Worm (Caenorhabditis elegans) whole organism, young adult: ENCODE results near the gene T05H4.11.

Experiments
- B0035.1 ChIP-seq: sonication (generic microtip); optimal IDR thresholded peaks from 2 replicates; lab custom pipeline; 2016; ENCODE audit warnings: missing genetic modification characterization, mild to moderate bottlenecking, missing compliant biosample characterization, missing genotype, missing genetic modification reagents
- B0261.1 ChIP-seq: sonication (generic microtip); optimal IDR thresholded peaks from 2 replicates; lab custom pipeline; 2016; ENCODE audit warnings: mild to moderate bottlenecking, missing genetic modification characterization, moderate library complexity, missing compliant biosample characterization
- F33H1.4 ChIP-seq: fragments of 200-800 bp; sonication (Bioruptor generic); IDR thresholded peaks from 2 replicates; pipeline ENCODE4 v1.3.6; 2022; ENCODE audit warnings: missing genetic modification reagents, missing genetic modification characterization, missing compliant biosample characterization
- F39B2.1 ChIP-seq: fragments of 200-800 bp; sonication (Bioruptor generic); IDR thresholded peaks from 2 replicates; pipeline ENCODE4 v1.3.6; 2022; ENCODE audit warnings: missing genetic modification reagents, missing genetic modification characterization, missing compliant biosample characterization
- F49E8.2 ChIP-seq: sonication (generic microtip); optimal IDR thresholded peaks from 3 replicates; lab custom pipeline; 2017; ENCODE audit warnings: missing genetic modification characterization, mild to moderate bottlenecking, missing compliant biosample characterization, antibody characterized with exemption, moderate library complexity; ENCODE audit not compliant: insufficient read depth
- Y53G8AR.9 ChIP-seq: fragments of 200-800 bp; sonication (Bioruptor generic); conservative IDR thresholded peaks from 2 replicates; pipeline ENCODE4 v1.3.6; 2022; ENCODE audit warnings: missing genetic modification reagents, missing genetic modification characterization, missing compliant biosample characterization
- Y56A3A.18 ChIP-seq: fragments of 200-800 bp; sonication (Bioruptor generic); IDR thresholded peaks from 2 replicates; pipeline ENCODE4 v1.3.6; 2022; ENCODE audit warnings: missing genetic modification reagents, missing genetic modification characterization, missing compliant biosample characterization
- Y67H2A.10 ChIP-seq: fragments of 200-800 bp; sonication (Bioruptor generic); conservative IDR thresholded peaks from 2 replicates; pipeline ENCODE4 v1.3.6; 2022; ENCODE audit warnings: missing genetic modification reagents, missing genetic modification characterization, missing compliant biosample characterization
- ZK185.1 ChIP-seq: sonication (generic microtip); optimal IDR thresholded peaks from 2 replicates; lab custom pipeline; 2016; ENCODE audit warnings: mild to moderate bottlenecking, missing genetic modification characterization, missing compliant biosample characterization; ENCODE audit not compliant: poor library complexity, severe bottlenecking
- akir-1 ChIP-seq: fragments of 200-800 bp; sonication (Bioruptor generic); optimal IDR thresholded peaks from 2 replicates; lab custom pipeline; 2018; ENCODE audit warnings: mild to moderate bottlenecking, missing genetic modification characterization, moderate library complexity, missing compliant biosample characterization
- athp-1 ChIP-seq: sonication (generic microtip); optimal IDR thresholded peaks from 2 replicates; lab custom pipeline; 2017; ENCODE audit warnings: mild to moderate bottlenecking, missing genetic modification characterization, missing compliant biosample characterization
- attf-5 ChIP-seq: fragments of 200-800 bp; sonication (Bioruptor generic); optimal IDR thresholded peaks from 2 replicates; lab custom pipeline; 2018; ENCODE audit warnings: mild to moderate bottlenecking, missing genetic modification characterization, missing compliant biosample characterization
- ccch-3 ChIP-seq: fragments of 200-800 bp; sonication (Bioruptor generic); optimal IDR thresholded peaks from 2 replicates; lab custom pipeline; 2018; ENCODE audit warnings: mild to moderate bottlenecking, missing genetic modification characterization, missing compliant biosample characterization
- cebp-2 ChIP-seq: fragments of 200-800 bp; sonication (Bioruptor generic); IDR thresholded peaks from 2 replicates; pipeline ENCODE4 v1.3.6; 2022; ENCODE audit warnings: missing genetic modification characterization, missing compliant biosample characterization
- ceh-100 ChIP-seq: fragments of 200-800 bp; sonication (Bioruptor generic); IDR thresholded peaks from 2 replicates; pipeline ENCODE4 v1.3.6; 2022; ENCODE audit warnings: missing genetic modification reagents, missing genetic modification characterization, missing compliant biosample characterization
- dox-1 ChIP-seq: fragments of 200-800 bp; sonication (Bioruptor generic); IDR thresholded peaks from 2 replicates; pipeline ENCODE4 v1.3.6; 2022; ENCODE audit warnings: missing genetic modification reagents, missing genetic modification characterization, missing compliant biosample characterization
- egrh-3 ChIP-seq: fragments of 200-800 bp; sonication (Bioruptor generic); IDR thresholded peaks from 2 replicates; pipeline ENCODE4 v1.3.6; 2022; ENCODE audit warnings: missing genetic modification reagents, missing genetic modification characterization, missing compliant biosample characterization
- ekl-4 ChIP-seq: fragments of 200-800 bp; sonication (Bioruptor generic); IDR thresholded peaks from 2 replicates; pipeline ENCODE4 v1.3.6; 2022; ENCODE audit warnings: missing genetic modification reagents, missing genetic modification characterization, missing compliant biosample characterization
- gei-17 ChIP-seq: fragments of 200-800 bp; sonication (Bioruptor generic); optimal IDR thresholded peaks from 2 replicates; lab custom pipeline; 2018; ENCODE audit warnings: mild to moderate bottlenecking, missing genetic modification characterization, missing compliant biosample characterization
- him-1 ChIP-seq: sonication (generic microtip); optimal IDR thresholded peaks from 2 replicates; lab custom pipeline; 2016; ENCODE audit warnings: missing genotype, missing genetic modification reagents, missing genetic modification characterization, missing compliant biosample characterization
- hlh-26 ChIP-seq: fragments of 200-800 bp; sonication (Bioruptor generic); conservative IDR thresholded peaks from 2 replicates; pipeline ENCODE4 v1.3.6; 2022; ENCODE audit warnings: missing genetic modification reagents, missing genetic modification characterization, missing compliant biosample characterization
- hrde-1 ChIP-seq: sonication (generic microtip); optimal IDR thresholded peaks from 2 replicates; lab custom pipeline; 2016; ENCODE audit warnings: missing genetic modification characterization, mild to moderate bottlenecking, missing compliant biosample characterization, moderate library complexity, missing genotype, missing genetic modification reagents, borderline replicate concordance
- hsf-1 ChIP-seq: fragments of 200-800 bp; sonication (Bioruptor generic); IDR thresholded peaks from 2 replicates; pipeline ENCODE4 v1.3.6; 2022; ENCODE audit warnings: missing genetic modification reagents, missing genetic modification characterization, missing compliant biosample characterization
- lag-1 ChIP-seq: fragments of 200-800 bp; sonication (Bioruptor generic); IDR thresholded peaks from 2 replicates; pipeline ENCODE4 v1.3.6; 2022; ENCODE audit warnings: missing genetic modification reagents, missing genetic modification characterization, missing compliant biosample characterization
- let-526 ChIP-seq: fragments of 200-800 bp; sonication (Bioruptor generic); IDR thresholded peaks from 2 replicates; pipeline ENCODE4 v1.3.6; 2022; ENCODE audit warnings: missing genetic modification reagents, missing genetic modification characterization, missing compliant biosample characterization
- madf-10 ChIP-seq: sonication (generic microtip); optimal IDR thresholded peaks from 2 replicates; lab custom pipeline; 2016; ENCODE audit warnings: mild to moderate bottlenecking, missing genetic modification characterization, missing compliant biosample characterization
- madf-3 ChIP-seq: fragments of 200-800 bp; sonication (Bioruptor generic); IDR thresholded peaks from 2 replicates; pipeline ENCODE4 v1.3.6; 2022; ENCODE audit warnings: missing genetic modification reagents, missing genetic modification characterization, missing compliant biosample characterization
- madf-8 ChIP-seq: fragments of 200-800 bp; sonication (Bioruptor generic); conservative IDR thresholded peaks from 2 replicates; pipeline ENCODE4 v1.3.6; 2022; ENCODE audit warnings: missing genetic modification reagents, missing genetic modification characterization, missing compliant biosample characterization
- mel-28 ChIP-seq: sonication (generic microtip); optimal IDR thresholded peaks from 2 replicates; lab custom pipeline; 2016; ENCODE audit warnings: borderline replicate concordance, mild to moderate bottlenecking, missing genetic modification characterization, missing compliant biosample characterization
- mes-4 ChIP-seq: sonication (generic microtip); optimal IDR thresholded peaks from 2 replicates; lab custom pipeline; 2016; ENCODE audit warnings: missing genotype, missing genetic modification characterization, missing compliant biosample characterization
- mxl-1 ChIP-seq: sonication (generic microtip); optimal IDR thresholded peaks from 2 replicates; lab custom pipeline; 2016; ENCODE audit warnings: missing genetic modification characterization, missing compliant biosample characterization
- nfya-1 ChIP-seq: sonication (generic microtip); optimal IDR thresholded peaks from 2 replicates; lab custom pipeline; 2017; ENCODE audit warnings: antibody characterized with exemption, missing compliant biosample characterization, missing genetic modification characterization, borderline replicate concordance; ENCODE audit not compliant: insufficient read depth
- nfya-2 ChIP-seq: fragments of 200-800 bp; sonication (Bioruptor generic); IDR thresholded peaks from 2 replicates; pipeline ENCODE4 v1.3.6; 2022; ENCODE audit warnings: missing genetic modification reagents, missing genetic modification characterization, missing compliant biosample characterization
- nhr-179 ChIP-seq: sonication (generic microtip); optimal IDR thresholded peaks from 2 replicates; lab custom pipeline; 2016; ENCODE audit warnings: mild to moderate bottlenecking, missing genetic modification characterization, missing compliant biosample characterization
- nhr-80 ChIP-seq: sonication (generic microtip); optimal IDR thresholded peaks from 2 replicates; lab custom pipeline; 2016; ENCODE audit warnings: missing genetic modification characterization, missing compliant biosample characterization
- pbrm-1 ChIP-seq: fragments of 200-800 bp; sonication (Bioruptor generic); IDR thresholded peaks from 2 replicates; pipeline ENCODE4 v1.3.6; 2022; ENCODE audit warnings: missing genetic modification reagents, missing genetic modification characterization, missing compliant biosample characterization
- pha-4 ChIP-seq: fragments of 150-350 bp; sonication (generic microtip); optimal IDR thresholded peaks from 2 replicates; lab custom pipeline; 2014; ENCODE audit warnings: missing biosample characterization, missing genetic modification reagents, missing genetic modification characterization
- rec-8 ChIP-seq, 2 experiments: sonication (generic microtip); optimal IDR thresholded peaks; 2 replicates each; lab custom pipeline; 2016; ENCODE audit warnings: mild to moderate bottlenecking in 2 of 2, missing genetic modification characterization in 2 of 2, missing genetic modification reagents in 2 of 2, missing genotype in 2 of 2, missing biosample characterization in 1 of 2, missing compliant biosample characterization in 1 of 2, moderate library complexity in 1 of 2
- repo-1 ChIP-seq: sonication (generic microtip); optimal IDR thresholded peaks from 2 replicates; lab custom pipeline; 2017; ENCODE audit warnings: mild to moderate bottlenecking, missing genetic modification characterization, missing compliant biosample characterization
- sea-2 ChIP-seq: fragments of 200-800 bp; sonication (Bioruptor generic); IDR thresholded peaks from 2 replicates; pipeline ENCODE4 v1.3.6; 2022; ENCODE audit warnings: missing genetic modification characterization, missing compliant biosample characterization
- snpc-3.4 ChIP-seq: sonication (generic microtip); optimal IDR thresholded peaks from 2 replicates; lab custom pipeline; 2017; ENCODE audit warnings: missing genetic modification characterization, mild to moderate bottlenecking, missing compliant biosample characterization, antibody characterized with exemption, moderate library complexity, missing genotype, missing genetic modification reagents
- sptf-2 ChIP-seq: fragments of 200-800 bp; sonication (Bioruptor generic); optimal IDR thresholded peaks from 2 replicates; lab custom pipeline; 2018; ENCODE audit warnings: mild to moderate bottlenecking, missing genetic modification characterization, missing compliant biosample characterization
- unc-130 ChIP-seq: sonication (generic microtip); optimal IDR thresholded peaks from 2 replicates; lab custom pipeline; 2016; ENCODE audit warnings: missing genetic modification reagents, missing genetic modification characterization, missing compliant biosample characterization
- xnd-1 ChIP-seq: sonication (generic microtip); optimal IDR thresholded peaks from 2 replicates; lab custom pipeline; 2016; ENCODE audit warnings: missing genotype, missing genetic modification reagents, missing genetic modification characterization, missing compliant biosample characterization
- zim-3 ChIP-seq: sonication (generic microtip); optimal IDR thresholded peaks from 2 replicates; lab custom pipeline; 2017; ENCODE audit warnings: mild to moderate bottlenecking, missing genetic modification characterization, moderate library complexity, missing compliant biosample characterization
- ztf-26 ChIP-seq: sonication (generic microtip); optimal IDR thresholded peaks from 2 replicates; lab custom pipeline; 2017; ENCODE audit warnings: missing genetic modification characterization, missing compliant biosample characterization
- ztf-3 ChIP-seq: fragments of 200-800 bp; sonication (Bioruptor generic); optimal IDR thresholded peaks from 2 replicates; lab custom pipeline; 2018; ENCODE audit warnings: mild to moderate bottlenecking, missing genetic modification characterization, missing compliant biosample characterization

T05H4.11 gene

ce11 chrV:6433446-6434178 lies 7.6 kb upstream of the T05H4.11 start, which contains the start of the genes gad-1 and erfa-1:
gad-1 (minus strand) TSS chrV:6433496.
erfa-1 (plus strand) TSS chrV:6434128.
- TF ChIP-seq Y56A3A.18 = no peak
- TF ChIP-seq nfya-1 = no peak
- no peak for TF ChIP-seq mes-4 (tag; lab: Kevin White, UChicago)
- peak; percentile 47 for TF ChIP-seq attf-5 (GFP tag; lab: Kevin White, UChicago)
- TF ChIP-seq ccch-3 (GFP tag; lab: Kevin White, UChicago) = no peak
- TF ChIP-seq lag-1 = no peak
- TF ChIP-seq Y53G8AR.9 (GFP tag; lab: Robert Waterston, UW) = no peak
- no peak for TF ChIP-seq akir-1 (GFP tag; lab: Kevin White, UChicago)
- TF ChIP-seq xnd-1 = no peak
- TF ChIP-seq dox-1 (GFP tag; lab: Robert Waterston, UW) = peak; percentile 69
- TF ChIP-seq egrh-3 (GFP tag; lab: Robert Waterston, UW) = no peak
- no peak for TF ChIP-seq let-526 (GFP tag; lab: Robert Waterston, UW)
- TF ChIP-seq sptf-2 (GFP tag; lab: Kevin White, UChicago) = no peak
- no peak for TF ChIP-seq hrde-1 (tag; lab: Kevin White, UChicago)
- no peak for TF ChIP-seq F49E8.2 (tag; lab: Kevin White, UChicago)
- peak; percentile 34 for TF ChIP-seq nhr-80 (tag; lab: Kevin White, UChicago)
- no peak for TF ChIP-seq unc-130 (GFP tag; lab: Kevin White, UChicago)
- no peak for TF ChIP-seq zim-3
- TF ChIP-seq ztf-3 (GFP tag; lab: Kevin White, UChicago) = no peak
- no peak for TF ChIP-seq nfya-2
- TF ChIP-seq F39B2.1 (GFP tag; lab: Robert Waterston, UW) = no peak
- TF ChIP-seq B0035.1 = no peak
- TF ChIP-seq ZK185.1 (tag; lab: Kevin White, UChicago) = peak; percentile 50
- no peak for TF ChIP-seq B0261.1 (tag; lab: Kevin White, UChicago)
- TF ChIP-seq Y67H2A.10 (GFP tag; lab: Robert Waterston, UW) = no peak
- TF ChIP-seq ceh-100 = no peak
- no peak for TF ChIP-seq him-1 (tag; lab: Kevin White, UChicago)
- TF ChIP-seq snpc-3.4 (tag; lab: Kevin White, UChicago) = no peak
- no peak for TF ChIP-seq gei-17 (GFP tag; lab: Kevin White, UChicago)
- TF ChIP-seq madf-3 (GFP tag; lab: Robert Waterston, UW) = no peak
- TF ChIP-seq nhr-179 = no peak
- no peak for TF ChIP-seq mxl-1 (tag; lab: Kevin White, UChicago)
- TF ChIP-seq pbrm-1 (GFP tag; lab: Robert Waterston, UW) = peak; percentile 22; the same call in 1 of the 2 replicates
- no peak for TF ChIP-seq hlh-26 (GFP tag; lab: Robert Waterston, UW)
- no peak for TF ChIP-seq cebp-2 (GFP tag; lab: Robert Waterston, UW)
- no peak for TF ChIP-seq hsf-1 (GFP tag; lab: Robert Waterston, UW)
- no peak for TF ChIP-seq mel-28 (tag; lab: Kevin White, UChicago)
- TF ChIP-seq F33H1.4 (GFP tag; lab: Robert Waterston, UW) = peak; percentile 78
- TF ChIP-seq pha-4 (tag; lab: Kevin White, UChicago) = no peak
- no peak for TF ChIP-seq ekl-4
- TF ChIP-seq madf-8 (GFP tag; lab: Robert Waterston, UW) = peak; percentile 53
- TF ChIP-seq madf-10 (tag; lab: Kevin White, UChicago) = no peak
- TF ChIP-seq athp-1 (tag; lab: Kevin White, UChicago) = no peak
- TF ChIP-seq sea-2 = no peak
- no peak for TF ChIP-seq rec-8 (tag; optimal IDR thresholded peaks at IDR 0.05; lab: Kevin White, UChicago)
- no peak for TF ChIP-seq ztf-26 (tag; lab: Kevin White, UChicago)
- no peak for TF ChIP-seq repo-1 (tag; lab: Kevin White, UChicago)
